Fruit fly (Drosophila melanogaster) whole organism, embryonic: ENCODE data around the gene Sfp79B.

Source experiments
- CG10959 ChIP-seq: fragments of 200-800 bp; sonication (Bioruptor generic); IDR thresholded peaks from 2 replicates; pipeline ENCODE4 v1.3.6; 2022; ENCODE audit warnings: missing biosample characterization, missing genetic modification characterization
- CG12104 ChIP-seq: fragments of 200-800 bp; sonication (Bioruptor generic); optimal IDR thresholded peaks from 3 replicates; lab custom pipeline; 2016; ENCODE audit warnings: missing biosample characterization, missing genetic modification characterization
- CG12236 ChIP-seq: fragments of 200-800 bp; sonication (Bioruptor generic); optimal IDR thresholded peaks from 2 replicates; lab custom pipeline; 2016; ENCODE audit warnings: missing biosample characterization, missing genetic modification characterization
- CG12299 ChIP-seq: fragments of 200-800 bp; sonication (Bioruptor generic); optimal IDR thresholded peaks from 2 replicates; lab custom pipeline; 2018; ENCODE audit warnings: missing biosample characterization, mild to moderate bottlenecking, missing genetic modification characterization
- CG12391 ChIP-seq: fragments of 200-800 bp; sonication (Bioruptor generic); optimal IDR thresholded peaks from 3 replicates; lab custom pipeline; 2018; ENCODE audit warnings: missing biosample characterization, mild to moderate bottlenecking, missing genetic modification characterization, moderate library complexity
- CG12744 ChIP-seq: fragments of 200-800 bp; sonication (Bioruptor generic); optimal IDR thresholded peaks from 2 replicates; lab custom pipeline; 2016; ENCODE audit warnings: missing biosample characterization, missing genetic modification characterization
- CG12769 ChIP-seq: fragments of 200-800 bp; sonication (Bioruptor generic); optimal IDR thresholded peaks from 2 replicates; lab custom pipeline; 2019; ENCODE audit warnings: missing biosample characterization, mild to moderate bottlenecking, missing genetic modification characterization, moderate library complexity
- CG13296 ChIP-seq: fragments of 200-800 bp; sonication (Bioruptor generic); optimal IDR thresholded peaks from 3 replicates; lab custom pipeline; 2018; ENCODE audit warnings: missing biosample characterization, mild to moderate bottlenecking, missing genetic modification characterization
- CG13775 ChIP-seq: fragments of 200-800 bp; sonication (Bioruptor generic); optimal IDR thresholded peaks from 3 replicates; lab custom pipeline; 2017; ENCODE audit warnings: missing biosample characterization, mild to moderate bottlenecking, missing genetic modification characterization
- CG15601 ChIP-seq: fragments of 200-800 bp; sonication (Bioruptor generic); optimal IDR thresholded peaks from 3 replicates; lab custom pipeline; 2019; ENCODE audit warnings: missing biosample characterization, mild to moderate bottlenecking, missing genetic modification characterization, moderate library complexity
- CG16779 ChIP-seq: fragments of 200-800 bp; sonication (Bioruptor generic); IDR thresholded peaks from 2 replicates; pipeline ENCODE4 v1.3.6; 2022; ENCODE audit warnings: missing biosample characterization, missing genetic modification characterization
- CG16815 ChIP-seq: fragments of 200-800 bp; sonication (Bioruptor generic); optimal IDR thresholded peaks from 3 replicates; lab custom pipeline; 2017; ENCODE audit warnings: missing biosample characterization, mild to moderate bottlenecking, missing genetic modification characterization
- CG17359 ChIP-seq: fragments of 200-800 bp; sonication (Bioruptor generic); optimal IDR thresholded peaks from 3 replicates; lab custom pipeline; 2018; ENCODE audit warnings: missing biosample characterization, mild to moderate bottlenecking, missing genetic modification characterization, moderate library complexity
- CG17568 ChIP-seq: fragments of 200-800 bp; sonication (Bioruptor generic); optimal IDR thresholded peaks from 2 replicates; lab custom pipeline; 2018; ENCODE audit warnings: missing biosample characterization, mild to moderate bottlenecking, missing genetic modification characterization, moderate library complexity
- CG17829 ChIP-seq: fragments of 200-800 bp; optimal IDR thresholded peaks from 2 replicates; lab custom pipeline; 2019; ENCODE audit warnings: missing biosample characterization, mild to moderate bottlenecking, missing genetic modification characterization, moderate library complexity
- CG18764 ChIP-seq: fragments of 200-800 bp; sonication (Bioruptor generic); optimal IDR thresholded peaks from 3 replicates; lab custom pipeline; 2016; ENCODE audit warnings: missing biosample characterization, missing genetic modification characterization
- CG2889 ChIP-seq: fragments of 200-800 bp; sonication (Bioruptor generic); IDR thresholded peaks from 3 replicates; pipeline ENCODE4 v1.3.6; 2022; ENCODE audit warnings: missing biosample characterization, missing genetic modification characterization
- CG33213 ChIP-seq: fragments of 200-800 bp; sonication (Bioruptor generic); optimal IDR thresholded peaks from 3 replicates; lab custom pipeline; 2016; ENCODE audit warnings: missing biosample characterization, missing genetic modification characterization
- CG34224 ChIP-seq: fragments of 200-800 bp; sonication (Bioruptor generic); IDR thresholded peaks from 3 replicates; pipeline ENCODE4 v1.3.6; 2022; ENCODE audit warnings: missing biosample characterization, missing genetic modification characterization; ENCODE audit not compliant: partially characterized antibody
- CG3847 ChIP-seq: fragments of 200-800 bp; sonication (Bioruptor generic); IDR thresholded peaks from 2 replicates; pipeline ENCODE4 v1.3.6; 2022; ENCODE audit warnings: missing biosample characterization, missing genetic modification characterization
- CG43689 ChIP-seq: fragments of 200-800 bp; sonication (Bioruptor generic); IDR thresholded peaks from 2 replicates; pipeline ENCODE4 v1.3.6; 2022; ENCODE audit warnings: missing biosample characterization, missing genetic modification characterization
- CG4424 ChIP-seq: fragments of 200-800 bp; sonication (Bioruptor generic); optimal IDR thresholded peaks from 3 replicates; lab custom pipeline; 2016; ENCODE audit warnings: missing biosample characterization, missing genetic modification characterization
- CG6654 ChIP-seq: fragments of 200-800 bp; sonication (Bioruptor generic); optimal IDR thresholded peaks from 2 replicates; lab custom pipeline; 2017; ENCODE audit warnings: missing biosample characterization, mild to moderate bottlenecking, missing genetic modification characterization
- CG9932 ChIP-seq: fragments of 200-800 bp; sonication (Bioruptor generic); IDR thresholded peaks from 2 replicates; pipeline ENCODE4 v1.3.6; 2022; ENCODE audit warnings: missing biosample characterization, missing genetic modification characterization
- D ChIP-seq, 2 experiments: fragments of 200-800 bp in 1 of 2; fragments of >200 bp in 1 of 2; sonication (Bioruptor generic) in 1 of 2; optimal IDR thresholded peaks; 2 replicates in 1 of 2; 3 replicates in 1 of 2; lab custom pipeline; 2017; ENCODE audit warnings: mild to moderate bottlenecking in 1 of 2, missing biosample characterization in 1 of 2, missing genetic modification characterization in 1 of 2, missing genetic modification reagents in 1 of 2
- Dbx ChIP-seq: fragments of 200-800 bp; sonication (Bioruptor generic); IDR thresholded peaks from 3 replicates; pipeline ENCODE4 v1.3.6; 2022; ENCODE audit warnings: missing biosample characterization, missing genetic modification characterization
- Dll ChIP-seq: fragments of 200-800 bp; sonication (Bioruptor generic); IDR thresholded peaks from 4 replicates; pipeline ENCODE4 v1.3.6; 2022; ENCODE audit warnings: missing biosample characterization, missing genetic modification characterization; ENCODE audit not compliant: partially characterized antibody
- Myb ChIP-seq: fragments of 200-800 bp; sonication (Bioruptor generic); optimal IDR thresholded peaks from 2 replicates; lab custom pipeline; 2016; ENCODE audit warnings: missing biosample characterization, missing genetic modification characterization
- NC2α ChIP-seq: fragments of 200-800 bp; sonication (Bioruptor generic); optimal IDR thresholded peaks from 2 replicates; lab custom pipeline; 2016; ENCODE audit warnings: missing biosample characterization, missing genetic modification characterization
- Nf-YB ChIP-seq: fragments of 200-800 bp; sonication (Bioruptor generic); optimal IDR thresholded peaks from 3 replicates; lab custom pipeline; 2019; ENCODE audit warnings: missing biosample characterization, mild to moderate bottlenecking, missing genetic modification characterization, moderate library complexity
- Pdp1 ChIP-seq, 2 experiments: fragments of 200-800 bp; sonication (Bioruptor generic); optimal IDR thresholded peaks; 3 replicates each; lab custom pipeline; 2016; ENCODE audit warnings: missing biosample characterization in 2 of 2, missing genetic modification characterization in 2 of 2, mild to moderate bottlenecking in 1 of 2, moderate library complexity in 1 of 2
- chm ChIP-seq: fragments of 200-800 bp; sonication (Bioruptor generic); IDR thresholded peaks from 2 replicates; pipeline ENCODE4 v1.3.6; 2022; ENCODE audit warnings: missing biosample characterization, missing genetic modification characterization
- crp ChIP-seq, 2 experiments: fragments of 200-800 bp; sonication (Bioruptor generic); optimal IDR thresholded peaks; 2 replicates in 1 of 2; 3 replicates in 1 of 2; lab custom pipeline; 2017; ENCODE audit warnings: missing biosample characterization in 2 of 2, missing genetic modification characterization in 2 of 2, mild to moderate bottlenecking in 1 of 2, moderate library complexity in 1 of 2
- emc ChIP-seq: fragments of 200-800 bp; sonication (Bioruptor generic); optimal IDR thresholded peaks from 2 replicates; lab custom pipeline; 2016; ENCODE audit warnings: missing biosample characterization, missing genetic modification characterization
- eve ChIP-seq, 2 experiments: fragments of >200 bp; optimal IDR thresholded peaks; 2 replicates each; lab custom pipeline; 2017; ENCODE audit warnings: missing biosample characterization in 2 of 2, missing genetic modification characterization in 2 of 2
- fd3F ChIP-seq: fragments of 200-800 bp; sonication (Bioruptor generic); optimal IDR thresholded peaks from 2 replicates; lab custom pipeline; 2018; ENCODE audit warnings: missing biosample characterization, mild to moderate bottlenecking, missing genetic modification characterization, moderate library complexity
- insv ChIP-seq, 2 experiments: fragments of 200-800 bp; sonication (Bioruptor generic); optimal IDR thresholded peaks; 3 replicates each; lab custom pipeline; 2016 to 2018; ENCODE audit warnings: missing biosample characterization in 2 of 2, missing genetic modification characterization in 2 of 2
- kah ChIP-seq: fragments of 200-800 bp; sonication (Bioruptor generic); optimal IDR thresholded peaks from 2 replicates; lab custom pipeline; 2018; ENCODE audit warnings: missing biosample characterization, mild to moderate bottlenecking, missing genetic modification characterization
- klu ChIP-seq: fragments of 200-800 bp; sonication (Bioruptor generic); IDR thresholded peaks from 2 replicates; pipeline ENCODE4 v1.3.6; 2022; ENCODE audit warnings: missing biosample characterization, missing genetic modification characterization
- luna ChIP-seq: fragments of 200-800 bp; sonication (Bioruptor generic); optimal IDR thresholded peaks from 2 replicates; lab custom pipeline; 2016; ENCODE audit warnings: missing biosample characterization, missing genetic modification characterization
- nom ChIP-seq: fragments of 200-800 bp; sonication (Bioruptor generic); optimal IDR thresholded peaks from 2 replicates; lab custom pipeline; 2017; ENCODE audit warnings: missing biosample characterization, missing genetic modification characterization, mild to moderate bottlenecking, moderate library complexity, missing genetic modification reagents
- sc ChIP-seq, 3 experiments: fragments of >200 bp in 2 of 3; fragments of 200-800 bp in 1 of 3; sonication (Bioruptor generic) in 1 of 3; optimal IDR thresholded peaks; 2 replicates in 2 of 3; 3 replicates in 1 of 3; lab custom pipeline; 2017; ENCODE audit warnings: mild to moderate bottlenecking in 1 of 3, missing biosample characterization in 1 of 3, missing genetic modification characterization in 1 of 3, missing genetic modification reagents in 1 of 3
- shn ChIP-seq: fragments of 200-800 bp; sonication (Bioruptor generic); optimal IDR thresholded peaks from 3 replicates; lab custom pipeline; 2016; ENCODE audit warnings: missing biosample characterization, missing genetic modification characterization
- sr ChIP-seq: fragments of 200-800 bp; sonication (Bioruptor generic); IDR thresholded peaks from 3 replicates; pipeline ENCODE4 v1.3.6; 2022; ENCODE audit warnings: missing biosample characterization, missing genetic modification characterization
- tio ChIP-seq: fragments of 200-800 bp; sonication (Bioruptor generic); optimal IDR thresholded peaks from 2 replicates; lab custom pipeline; 2017; ENCODE audit warnings: missing biosample characterization, missing genetic modification characterization, inconsistent platforms
- tup ChIP-seq: fragments of 200-800 bp; sonication (Bioruptor generic); optimal IDR thresholded peaks from 2 replicates; lab custom pipeline; 2016; ENCODE audit warnings: missing biosample characterization, mild to moderate bottlenecking, missing genetic modification characterization, moderate library complexity
- usp ChIP-seq: fragments of >200 bp; optimal IDR thresholded peaks from 2 replicates; lab custom pipeline; 2017; ENCODE audit warnings: missing biosample characterization, missing genetic modification characterization
- vnd ChIP-seq: fragments of 200-800 bp; sonication (Bioruptor generic); IDR thresholded peaks from 3 replicates; pipeline ENCODE4 v1.3.6; 2022; ENCODE audit warnings: missing biosample characterization, missing genetic modification characterization; ENCODE audit not compliant: partially characterized antibody
- wek ChIP-seq: fragments of 200-800 bp; sonication (Bioruptor generic); optimal IDR thresholded peaks from 3 replicates; lab custom pipeline; 2018; ENCODE audit warnings: missing biosample characterization, mild to moderate bottlenecking, missing genetic modification characterization, moderate library complexity

Sfp79B gene

dm6 chr3L:22078063-22078462, 2.1 kb upstream of the Sfp79B start (continued):
- TF ChIP-seq CG16815 (GFP tag; lab: Kevin White, UChicago) (peak; percentile 30), CG12744 (peak; percentile 32), CG33213 (peak; percentile 44), fd3F (no peak), CG43689 (GFP tag; lab: Robert Waterston, UW) (no peak), CG17359 (tag; lab: Kevin White, UChicago) (peak; percentile 53), wek (GFP tag; lab: Kevin White, UChicago) (no peak), CG15601 (tag; lab: Kevin White, UChicago) (peak; percentile 35), tup (peak; percentile 21), Dll (GFP tag; lab: Robert Waterston, UW) (peak; percentile 96), shn (GFP tag; lab: Kevin White, UChicago) (peak; percentile 36), kah (GFP tag; lab: Kevin White, UChicago) (no peak), CG6654 (GFP tag; lab: Kevin White, UChicago) (no peak), CG12769 (tag; lab: Kevin White, UChicago) (peak; percentile 53), sr (GFP tag; lab: Robert Waterston, UW) (no peak), Pdp1 (GFP tag; optimal IDR thresholded peaks at IDR 0.05; lab: Kevin White, UChicago) (peak; percentile 50 to 57), CG13775 (GFP tag; lab: Kevin White, UChicago) (peak; percentile 67), CG34224 (GFP tag; lab: Robert Waterston, UW) (peak; percentile 85), CG4424 (GFP tag; lab: Kevin White, UChicago) (peak; percentile 54), CG17829 (tag; lab: Kevin White, UChicago) (peak; percentile 47), CG13296 (peak; percentile 5), CG12236 (GFP tag; lab: Kevin White, UChicago) (no peak), klu (GFP tag; lab: Robert Waterston, UW) (peak; percentile 41; the same call in 1 of the 2 replicates), chm (peak; percentile 60), CG12299 (tag; lab: Kevin White, UChicago) (no peak), crp (GFP tag; optimal IDR thresholded peaks at IDR 0.05; lab: Kevin White, UChicago) (no peak), emc (GFP tag; lab: Kevin White, UChicago) (no peak), CG12104 (peak; percentile 12), eve (GFP tag; optimal IDR thresholded peaks at IDR 0.05; lab: Kevin White, UChicago) (no peak), usp (no peak), CG12391 (peak; percentile 71), CG10959 (GFP tag; lab: Robert Waterston, UW) (peak; percentile 19; the same call in 1 of the 2 replicates), tio (GFP tag; lab: Kevin White, UChicago) (peak; percentile 35), insv (GFP tag; optimal IDR thresholded peaks at IDR 0.05; lab: Kevin White, UChicago) (no peak), CG18764 (GFP tag; lab: Kevin White, UChicago) (peak; percentile 32), vnd (GFP tag; lab: Robert Waterston, UW) (peak; percentile 69), D (optimal IDR thresholded peaks at IDR 0.05; lab: Kevin White, UChicago) (no peak), D (GFP tag; optimal IDR thresholded peaks at IDR 0.05; lab: Kevin White, UChicago) (peak; percentile 24), nom (GFP tag; lab: Kevin White, UChicago) (no peak), luna (GFP tag; lab: Kevin White, UChicago) (no peak), Myb (GFP tag; lab: Kevin White, UChicago) (peak; percentile 15), CG17568 (GFP tag; lab: Kevin White, UChicago) (peak; percentile 38), CG2889 (GFP tag; lab: Robert Waterston, UW) (no peak), Nf-YB (GFP tag; lab: Kevin White, UChicago) (no peak), Dbx (GFP tag; lab: Robert Waterston, UW) (peak; percentile 22; the same call in 1 of the 3 replicates), CG16779 (no peak), NC2α (GFP tag; lab: Kevin White, UChicago) (peak; percentile 2), CG3847 (peak; percentile 49; the same call in 1 of the 2 replicates), sc (optimal IDR thresholded peaks at IDR 0.05; lab: Kevin White, UChicago) (no peak), sc (GFP tag; optimal IDR thresholded peaks at IDR 0.05; lab: Kevin White, UChicago) (no peak), CG9932 (GFP tag; lab: Robert Waterston, UW) (peak; percentile 70)
